Worm (Caenorhabditis elegans): ENCODE measurements around the gene hecd-1.
A peak's percentile ranks its signal among the peaks of the same experiment; 100 is the strongest.

The hecd-1 gene

DNA sequence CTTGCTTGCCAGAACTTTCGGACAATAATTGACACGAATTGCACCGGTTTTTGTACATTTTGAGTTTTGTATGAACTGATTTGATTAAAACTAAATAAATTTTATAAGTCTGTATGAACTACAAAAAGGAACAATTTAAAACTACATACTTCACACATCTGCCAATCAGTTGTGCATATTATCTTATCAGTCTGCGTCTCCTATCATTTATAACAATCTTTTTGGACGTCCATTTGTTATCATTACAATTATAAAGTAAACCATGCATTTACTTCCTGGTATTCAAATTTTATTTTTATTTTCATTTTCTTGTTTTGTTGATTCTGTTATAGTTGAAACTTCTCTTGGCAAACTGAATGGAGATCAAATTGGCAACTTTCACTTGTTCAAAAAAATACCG lies 35.8 kb upstream of the hecd-1 start, which contains the start of gene cest-10:
Gene cest-10, plus strand, starts transcription at position 254 of the 400 bp plus-strand sequence.
- peak in 1 of 2 experiments; percentile 67 for TF ChIP-seq let-607 (tag; optimal IDR thresholded peaks at IDR 0.05)
- TF ChIP-seq nhr-80 (tag; optimal IDR thresholded peaks at IDR 0.05), result peak; percentile 72
- no peak for TF ChIP-seq him-1 (tag; optimal IDR thresholded peaks at IDR 0.05)
- peak; percentile 54 for TF ChIP-seq unc-62 (GFP tag; optimal IDR thresholded peaks at IDR 0.05)

DNA sequence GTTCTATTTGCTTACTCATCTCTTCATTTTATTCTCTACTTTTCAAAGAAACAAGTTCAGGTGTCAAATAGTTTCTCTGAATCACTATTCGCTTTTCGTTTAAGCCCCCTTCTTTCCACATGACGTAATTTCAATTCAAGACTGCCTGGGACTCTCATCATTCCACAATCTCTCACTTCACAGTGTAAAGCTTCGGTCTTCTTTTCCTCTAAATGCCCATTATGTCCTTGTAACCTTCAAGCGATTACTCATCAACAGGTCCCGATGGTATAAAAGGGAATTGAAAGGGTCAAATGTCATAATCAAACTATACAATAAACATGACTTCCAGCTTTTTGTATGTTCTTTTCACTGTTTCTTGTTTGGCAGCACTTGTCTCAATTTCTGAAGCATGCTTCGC lies 34.4 kb upstream of the hecd-1 start, which contains the start of gene C42D4.3:
Gene C42D4.3, plus strand, starts transcription at position 298 of the 400 bp plus-strand sequence.
- TF ChIP-seq mcd-1 (GFP tag; IDR thresholded peaks at IDR 0.05) (no peak), F23B12.7 (tag; optimal IDR thresholded peaks at IDR 0.05; ENCODE audit: insufficient read depth) (no peak), madf-3 (GFP tag; IDR thresholded peaks at IDR 0.05) (no peak), egl-44 (GFP tag; IDR thresholded peaks at IDR 0.05) (no peak), ztf-28 (GFP tag; IDR thresholded peaks at IDR 0.05) (no peak)

DNA sequence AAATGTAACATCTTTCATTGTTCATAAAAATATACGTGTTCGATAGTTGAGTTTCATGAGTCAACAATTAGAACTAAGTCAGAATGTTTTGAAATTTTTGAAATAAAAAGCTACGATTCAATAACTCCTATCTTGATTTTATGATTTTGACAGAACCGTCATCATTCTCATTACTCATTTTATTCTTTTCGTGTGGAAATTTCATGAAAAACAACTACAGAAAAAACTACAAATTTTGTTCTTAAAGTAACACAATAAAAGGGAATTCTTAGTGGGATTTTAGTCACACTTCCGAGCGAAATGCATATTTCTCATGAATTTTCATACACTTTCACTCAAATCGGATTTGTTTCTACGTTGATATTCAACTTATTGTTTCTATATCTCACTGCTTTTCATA lies 32.4 kb upstream of the hecd-1 start, which contains the start of gene str-44:
Gene str-44, plus strand, starts transcription at position 301 of the 400 bp plus-strand sequence.
- TF ChIP-seq madf-3 (GFP tag; IDR thresholded peaks at IDR 0.05) (no peak), pha-4 (tag; optimal IDR thresholded peaks at IDR 0.05) (no peak), sptf-2 (GFP tag; optimal IDR thresholded peaks at IDR 0.05) (no peak), F57A8.1 (GFP tag; optimal IDR thresholded peaks at IDR 0.05) (no peak), lsl-1 (GFP tag; optimal IDR thresholded peaks at IDR 0.05) (no peak), ztf-22 (GFP tag; optimal IDR thresholded peaks at IDR 0.05) (no peak), B0261.1 (tag; optimal IDR thresholded peaks at IDR 0.05) (no peak), unc-62 (GFP tag; optimal IDR thresholded peaks at IDR 0.05) (no peak), snpc-1.3 (tag; optimal IDR thresholded peaks at IDR 0.05; ENCODE audit: insufficient read depth) (no peak), zfh-2 (GFP tag; conservative IDR thresholded peaks at IDR 0.05) (no peak), mxl-1 (tag; optimal IDR thresholded peaks at IDR 0.05) (no peak), chd-7 (tag; optimal IDR thresholded peaks at IDR 0.05) (no peak), F57C9.4 (tag; optimal IDR thresholded peaks at IDR 0.05) (no peak), madf-8 (GFP tag; conservative IDR thresholded peaks at IDR 0.05) (no peak)

DNA sequence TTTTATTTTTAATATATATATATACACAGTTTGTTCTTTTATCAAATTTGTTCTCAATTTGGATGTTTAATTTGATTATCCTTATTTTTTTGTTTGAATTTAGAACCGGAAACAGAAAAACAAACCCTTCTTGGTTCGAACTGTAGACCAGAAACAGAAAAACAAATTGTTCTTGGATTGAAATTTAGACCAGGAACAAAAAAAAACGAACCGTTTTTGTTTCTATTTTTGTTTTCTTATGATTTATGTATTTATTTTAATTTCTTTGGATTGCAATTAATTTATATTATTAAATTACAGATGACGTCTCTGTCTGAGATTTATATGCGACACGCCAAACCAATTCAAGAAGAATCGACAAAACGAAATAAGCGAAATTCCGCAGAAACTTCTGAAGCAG lies 30.8 kb upstream of the hecd-1 start, which contains the start of gene C42D4.19:
Gene C42D4.19, plus strand, starts transcription at position 301 of the 400 bp plus-strand sequence.
- TF ChIP-seq ceh-58 (GFP tag; IDR thresholded peaks at IDR 0.05) (no peak), snpc-1.1 (tag; optimal IDR thresholded peaks at IDR 0.05; ENCODE audit: insufficient read depth) (no peak), gei-17 (GFP tag; optimal IDR thresholded peaks at IDR 0.05) (no peak), sptf-2 (GFP tag; optimal IDR thresholded peaks at IDR 0.05) (no peak), F10E7.11 (tag; optimal IDR thresholded peaks at IDR 0.05) (no peak), ztf-25 (GFP tag; IDR thresholded peaks at IDR 0.05) (no peak), B0035.1 (tag; optimal IDR thresholded peaks at IDR 0.05) (no peak), ets-4 (GFP tag; optimal IDR thresholded peaks at IDR 0.05) (no peak), efl-1 (GFP tag; optimal IDR thresholded peaks at IDR 0.05) (no peak), mes-4 (tag; optimal IDR thresholded peaks at IDR 0.05) (no peak), ztf-18 (tag; optimal IDR thresholded peaks at IDR 0.05) (no peak), ccch-3 (GFP tag; optimal IDR thresholded peaks at IDR 0.05) (no peak), snpc-1.3 (tag; optimal IDR thresholded peaks at IDR 0.05; ENCODE audit: insufficient read depth) (no peak), madf-6 (GFP tag; IDR thresholded peaks at IDR 0.05) (no peak), akir-1 (GFP tag; optimal IDR thresholded peaks at IDR 0.05) (no peak), hmg-1.2 (GFP tag; IDR thresholded peaks at IDR 0.05) (no peak), ceh-91 (GFP tag; IDR thresholded peaks at IDR 0.05) (no peak), K12H6.12 (tag; optimal IDR thresholded peaks at IDR 0.05) (no peak), ztf-6 (GFP tag; IDR thresholded peaks at IDR 0.05) (no peak)
